Worm (Caenorhabditis elegans) whole organism, mixed stage, embryonic: ENCODE results near the gene C27D6.15.

Experiments used
- M03D4.4 ChIP-seq: sonication (generic microtip); optimal IDR thresholded peaks from 2 replicates; lab custom pipeline; 2017; ENCODE audit warnings: mild to moderate bottlenecking, missing genetic modification characterization, missing compliant biosample characterization
- bed-3 ChIP-seq: fragments of 200-800 bp; sonication (Bioruptor generic); optimal IDR thresholded peaks from 3 replicates; lab custom pipeline; 2018; ENCODE audit warnings: mild to moderate bottlenecking, missing genetic modification characterization, moderate library complexity, missing compliant biosample characterization
- blmp-1 ChIP-seq: fragments of 150-350 bp; optimal IDR thresholded peaks from 2 replicates; lab custom pipeline; 2014; ENCODE audit warnings: missing biosample characterization, missing genetic modification characterization
- ceh-39 ChIP-seq: fragments of 150-350 bp; optimal IDR thresholded peaks from 2 replicates; lab custom pipeline; 2014; ENCODE audit warnings: missing biosample characterization, missing genetic modification characterization
- ceh-43 ChIP-seq: fragments of 200-800 bp; sonication (Bioruptor generic); optimal IDR thresholded peaks from 2 replicates; lab custom pipeline; 2018; ENCODE audit warnings: mild to moderate bottlenecking, missing genetic modification characterization, moderate library complexity, missing compliant biosample characterization
- ceh-83 ChIP-seq: fragments of 200-800 bp; sonication (Bioruptor generic); optimal IDR thresholded peaks from 2 replicates; lab custom pipeline; 2018; ENCODE audit warnings: mild to moderate bottlenecking, missing genetic modification characterization, missing compliant biosample characterization
- ces-1 ChIP-seq: fragments of 150-350 bp; optimal IDR thresholded peaks from 2 replicates; lab custom pipeline; 2014; ENCODE audit warnings: missing biosample characterization, missing genetic modification reagents, missing genetic modification characterization
- cnd-1 ChIP-seq: fragments of 200-800 bp; sonication (Bioruptor generic); optimal IDR thresholded peaks from 2 replicates; lab custom pipeline; 2018; ENCODE audit warnings: mild to moderate bottlenecking, missing genetic modification characterization, missing compliant biosample characterization
- drap-1 ChIP-seq: fragments of 200-800 bp; sonication (Bioruptor generic); optimal IDR thresholded peaks from 3 replicates; lab custom pipeline; 2018; ENCODE audit warnings: mild to moderate bottlenecking, missing genetic modification characterization, missing compliant biosample characterization
- elt-1 ChIP-seq: sonication (generic microtip); optimal IDR thresholded peaks from 2 replicates; lab custom pipeline; 2017; ENCODE audit warnings: missing genetic modification characterization, mild to moderate bottlenecking, missing compliant biosample characterization, antibody characterized with exemption, moderate library complexity, borderline replicate concordance; ENCODE audit not compliant: insufficient read depth
- elt-3 ChIP-seq: fragments of 150-350 bp; optimal IDR thresholded peaks from 2 replicates; lab custom pipeline; 2014; ENCODE audit warnings: missing biosample characterization, missing genetic modification characterization
- flh-1 ChIP-seq: fragments of 200-800 bp; sonication (Bioruptor generic); optimal IDR thresholded peaks from 2 replicates; lab custom pipeline; 2018; ENCODE audit warnings: mild to moderate bottlenecking, missing genetic modification characterization, moderate library complexity, missing compliant biosample characterization
- hlh-1 ChIP-seq: fragments of 150-350 bp; optimal IDR thresholded peaks from 2 replicates; lab custom pipeline; 2014; ENCODE audit warnings: missing biosample characterization, missing genetic modification reagents, missing genetic modification characterization
- lin-13 ChIP-seq: fragments of 150-350 bp; optimal IDR thresholded peaks from 2 replicates; lab custom pipeline; 2014; ENCODE audit warnings: missing biosample characterization, missing genetic modification characterization
- lin-32 ChIP-seq: fragments of 200-800 bp; sonication (Bioruptor generic); optimal IDR thresholded peaks from 2 replicates; lab custom pipeline; 2018; ENCODE audit warnings: mild to moderate bottlenecking, missing genetic modification characterization, missing compliant biosample characterization
- lsy-2 ChIP-seq: fragments of 150-350 bp; optimal IDR thresholded peaks from 2 replicates; lab custom pipeline; 2014; ENCODE audit warnings: missing biosample characterization, missing genetic modification characterization
- mab-5 ChIP-seq: fragments of 150-350 bp; optimal IDR thresholded peaks from 2 replicates; lab custom pipeline; 2014; ENCODE audit warnings: missing biosample characterization, missing genetic modification characterization
- nhr-12 ChIP-seq: fragments of 150-350 bp; optimal IDR thresholded peaks from 2 replicates; lab custom pipeline; 2014; ENCODE audit warnings: missing biosample characterization, missing genetic modification characterization
- nhr-2 ChIP-seq: fragments of 150-350 bp; optimal IDR thresholded peaks from 2 replicates; lab custom pipeline; 2014; ENCODE audit warnings: missing biosample characterization, missing genetic modification characterization
- nhr-237 ChIP-seq: fragments of 150-350 bp; optimal IDR thresholded peaks from 2 replicates; lab custom pipeline; 2014; ENCODE audit warnings: missing biosample characterization, missing genetic modification characterization
- nhr-28 ChIP-seq: fragments of 150-350 bp; optimal IDR thresholded peaks from 2 replicates; lab custom pipeline; 2014; ENCODE audit warnings: missing biosample characterization, missing genetic modification characterization
- nhr-76 ChIP-seq: sonication (generic microtip); optimal IDR thresholded peaks from 2 replicates; lab custom pipeline; 2017; ENCODE audit warnings: missing biosample characterization, missing genetic modification characterization
- pha-4 ChIP-seq: fragments of 150-350 bp; optimal IDR thresholded peaks from 2 replicates; lab custom pipeline; 2018; ENCODE audit warnings: missing biosample characterization, missing genetic modification reagents, missing genetic modification characterization
- sem-2 ChIP-seq: fragments of 200-800 bp; sonication (Bioruptor generic); optimal IDR thresholded peaks from 2 replicates; lab custom pipeline; 2018; ENCODE audit warnings: mild to moderate bottlenecking, missing genetic modification characterization, missing compliant biosample characterization
- snpc-4 ChIP-seq: fragments of 150-350 bp; optimal IDR thresholded peaks from 2 replicates; lab custom pipeline; 2014; ENCODE audit warnings: missing biosample characterization, missing genetic modification characterization
- sptf-1 ChIP-seq: sonication (generic microtip); optimal IDR thresholded peaks from 2 replicates; lab custom pipeline; 2017; ENCODE audit warnings: mild to moderate bottlenecking, missing genetic modification characterization, moderate library complexity, missing compliant biosample characterization
- tbx-8 ChIP-seq: fragments of 200-800 bp; sonication (Bioruptor generic); optimal IDR thresholded peaks from 2 replicates; lab custom pipeline; 2018; ENCODE audit warnings: mild to moderate bottlenecking, missing genetic modification characterization, moderate library complexity, missing compliant biosample characterization
- unc-120 ChIP-seq: sonication (generic microtip); optimal IDR thresholded peaks from 2 replicates; lab custom pipeline; 2017; ENCODE audit warnings: missing genetic modification characterization, missing compliant biosample characterization; ENCODE audit not compliant: poor library complexity, severe bottlenecking
- unc-39 ChIP-seq: fragments of 150-350 bp; optimal IDR thresholded peaks from 2 replicates; lab custom pipeline; 2014; ENCODE audit warnings: missing biosample characterization, missing genetic modification characterization
- unc-62 ChIP-seq: fragments of 150-350 bp; optimal IDR thresholded peaks from 2 replicates; lab custom pipeline; 2014; ENCODE audit warnings: missing biosample characterization, missing genetic modification reagents, missing genetic modification characterization
- zip-8 ChIP-seq: fragments of 150-350 bp; optimal IDR thresholded peaks from 2 replicates; lab custom pipeline; 2014; ENCODE audit warnings: missing biosample characterization, missing genetic modification characterization
- ztf-11 ChIP-seq: fragments of 150-350 bp; optimal IDR thresholded peaks from 2 replicates; lab custom pipeline; 2014; ENCODE audit warnings: missing biosample characterization, missing genetic modification characterization

C27D6.15 gene

DNA sequence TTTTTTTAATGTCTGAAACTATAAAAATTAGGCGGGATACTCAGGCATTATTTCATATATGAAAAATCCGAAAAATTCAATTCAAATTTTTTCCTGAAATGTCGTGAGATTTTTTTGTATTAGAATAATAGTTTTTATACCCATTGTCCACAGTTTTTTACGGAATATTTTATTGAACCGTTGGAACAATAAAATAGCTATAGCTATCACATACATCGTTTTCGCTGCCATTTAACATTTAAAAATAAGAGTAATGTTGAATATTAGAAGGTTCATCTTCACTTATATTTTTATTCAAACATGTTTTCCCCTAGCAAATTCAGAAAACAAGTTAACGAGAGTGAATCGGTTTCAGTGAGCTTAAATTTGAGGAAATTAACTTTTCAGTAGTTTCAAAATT lies at the start of gene C27D6.15:
Gene C27D6.15 (plus strand): TSS at position 301 of the 400 bp plus-strand sequence.
- TF ChIP-seq unc-62 (GFP tag; lab: Kevin White, UChicago) (no peak), mab-5 (tag; lab: Kevin White, UChicago) (no peak), cnd-1 (tag; lab: Kevin White, UChicago) (no peak), nhr-76 (tag; lab: Kevin White, UChicago) (no peak), bed-3 (GFP tag; lab: Kevin White, UChicago) (no peak), hlh-1 (tag; lab: Kevin White, UChicago) (no peak), ceh-83 (no peak), sptf-1 (tag; lab: Kevin White, UChicago) (no peak), zip-8 (no peak), M03D4.4 (tag; lab: Kevin White, UChicago) (no peak), lsy-2 (tag; lab: Kevin White, UChicago) (no peak), drap-1 (GFP tag; lab: Kevin White, UChicago) (no peak), elt-1 (tag; lab: Kevin White, UChicago) (no peak), nhr-28 (no peak), sem-2 (GFP tag; lab: Kevin White, UChicago) (no peak), nhr-12 (no peak), pha-4 (no peak), ces-1 (GFP tag; lab: Kevin White, UChicago) (no peak), ceh-43 (GFP tag; lab: Kevin White, UChicago) (no peak)

DNA sequence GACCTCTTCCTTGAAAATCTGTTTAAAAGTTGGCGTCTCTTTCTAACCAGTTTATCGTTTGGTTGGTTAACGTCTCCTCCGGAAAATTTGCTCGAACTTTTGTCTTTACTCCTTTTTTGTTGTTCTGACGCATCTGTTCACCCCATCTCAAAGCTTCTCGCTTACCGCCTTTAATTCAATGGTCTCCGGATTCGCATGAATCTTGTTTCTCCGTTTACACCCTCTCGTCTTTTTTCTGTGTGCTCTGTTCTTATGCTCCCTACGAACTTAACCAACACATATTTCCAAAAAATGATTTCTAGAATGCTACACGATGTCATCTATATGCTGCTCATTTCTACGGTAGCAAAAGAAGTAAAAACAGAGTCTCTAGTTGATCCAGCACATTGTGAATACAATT lies 41.6 kb upstream of the C27D6.15 start, which contains the start of gene lgc-56:
Gene lgc-56 (plus strand): TSS at position 301 of the 400 bp plus-strand sequence.
- TF ChIP-seq cnd-1 (tag; lab: Kevin White, UChicago) (no peak), M03D4.4 (tag; lab: Kevin White, UChicago) (no peak), bed-3 (GFP tag; lab: Kevin White, UChicago) (no peak), nhr-237 (tag; lab: Kevin White, UChicago) (no peak), nhr-2 (tag; lab: Kevin White, UChicago) (no peak), sem-2 (GFP tag; lab: Kevin White, UChicago) (no peak), elt-3 (no peak), snpc-4 (tag; lab: Kevin White, UChicago) (no peak), blmp-1 (tag; lab: Kevin White, UChicago) (no peak), unc-62 (GFP tag; lab: Kevin White, UChicago) (no peak), ztf-11 (no peak), sptf-1 (tag; lab: Kevin White, UChicago) (no peak), lin-13 (tag; lab: Kevin White, UChicago) (no peak), ceh-43 (GFP tag; lab: Kevin White, UChicago) (no peak), ceh-83 (no peak), pha-4 (no peak), ces-1 (GFP tag; lab: Kevin White, UChicago) (no peak), nhr-28 (no peak), flh-1 (GFP tag; lab: Kevin White, UChicago) (no peak)

DNA sequence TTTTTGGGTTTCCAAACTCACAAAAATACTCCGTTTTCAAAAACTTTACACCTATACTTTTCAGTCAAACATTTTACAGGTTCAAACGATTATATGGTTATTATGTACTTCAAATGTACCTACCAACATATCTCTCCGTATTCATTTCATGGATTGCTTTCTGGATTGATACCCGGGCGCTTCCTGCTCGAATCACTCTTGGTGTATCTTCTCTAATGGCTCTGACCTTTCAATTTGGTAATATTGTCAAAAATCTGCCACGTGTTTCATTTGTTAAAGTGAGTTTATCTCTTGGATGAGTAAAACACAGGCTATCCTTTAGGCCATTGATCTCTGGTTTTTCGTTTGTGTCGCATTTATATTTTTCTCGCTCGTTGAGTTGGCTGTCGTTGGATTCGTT lies 39.9 kb upstream of the C27D6.15 start:
- TF ChIP-seq ztf-11: no peak
- TF ChIP-seq unc-39: no peak
- TF ChIP-seq unc-62 (GFP tag; lab: Kevin White, UChicago): no peak
- TF ChIP-seq elt-1 (tag; lab: Kevin White, UChicago): no peak
- TF ChIP-seq mab-5 (tag; lab: Kevin White, UChicago): no peak
- TF ChIP-seq M03D4.4 (tag; lab: Kevin White, UChicago): no peak
- no peak for TF ChIP-seq tbx-8
- TF ChIP-seq, all 35 proteins: peak for 0

DNA sequence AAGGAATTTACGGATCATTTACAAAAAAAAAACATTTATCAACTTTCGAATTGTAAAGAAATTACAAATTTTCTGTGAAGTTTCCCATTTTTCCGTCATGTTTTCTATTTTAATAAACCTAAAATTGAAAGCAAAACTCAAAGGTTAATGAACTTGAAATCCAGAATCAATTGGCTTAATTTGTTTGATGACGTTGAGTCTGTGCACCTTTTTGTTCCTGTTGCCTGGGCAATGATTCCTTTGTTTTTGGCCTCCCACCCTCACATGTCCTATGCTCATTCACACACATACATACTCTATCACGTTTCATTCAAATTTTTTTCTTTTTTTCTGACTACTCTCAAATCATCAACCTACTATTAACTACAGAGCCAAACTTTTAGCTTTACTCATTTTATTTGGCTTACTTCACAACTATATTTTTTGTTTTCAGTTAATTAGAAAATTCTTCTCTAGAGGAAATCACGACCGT lies 35.4 kb upstream of the C27D6.15 start, which contains the start of gene F58A6.2:
Gene F58A6.2 (plus strand): TSS at position 422 of the 472 bp plus-strand sequence.
- no peak for TF ChIP-seq lin-32 (GFP tag; lab: Kevin White, UChicago)
- no peak for TF ChIP-seq flh-1 (GFP tag; lab: Kevin White, UChicago)
- TF ChIP-seq elt-1 (tag; lab: Kevin White, UChicago): no peak
- no peak for TF ChIP-seq lin-13 (tag; lab: Kevin White, UChicago)
- TF ChIP-seq snpc-4 (tag; lab: Kevin White, UChicago): no peak
- no peak for TF ChIP-seq unc-120 (tag; lab: Kevin White, UChicago)
- TF ChIP-seq sem-2 (GFP tag; lab: Kevin White, UChicago): no peak
- TF ChIP-seq elt-3: no peak
- TF ChIP-seq lsy-2 (tag; lab: Kevin White, UChicago): no peak
- TF ChIP-seq bed-3 (GFP tag; lab: Kevin White, UChicago): no peak
- TF ChIP-seq ces-1 (GFP tag; lab: Kevin White, UChicago): no peak
- no peak for TF ChIP-seq unc-39
- no peak for TF ChIP-seq ceh-39 (tag; lab: Kevin White, UChicago)
- TF ChIP-seq cnd-1 (tag; lab: Kevin White, UChicago): no peak
- TF ChIP-seq ceh-83: no peak
- TF ChIP-seq ztf-11: no peak
- no peak for TF ChIP-seq nhr-28
